Worm (Caenorhabditis elegans): ENCODE results near the gene Y43F8B.2.

DNA sequence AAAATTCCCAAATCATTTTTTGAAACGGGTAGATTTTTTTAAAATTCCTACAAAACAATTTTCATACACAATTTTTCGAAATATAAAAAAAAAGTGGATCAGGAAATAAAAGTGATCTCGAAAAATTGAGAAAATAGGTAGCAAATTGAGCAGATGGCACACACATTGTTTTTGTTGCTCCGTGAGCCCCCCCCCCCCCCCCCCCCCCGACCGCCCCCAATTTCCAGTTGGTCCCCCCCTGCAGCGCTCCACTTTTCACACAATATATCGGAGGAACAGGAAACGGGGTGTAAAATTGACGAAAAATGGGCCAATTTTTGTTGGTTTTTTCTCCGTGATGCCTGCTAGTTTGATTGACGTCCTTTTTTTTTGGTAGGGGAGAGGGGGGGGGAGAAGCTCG lies 8.0 kb upstream of the Y43F8B.2 start:
- no peak for TF ChIP-seq daf-12 (tag; optimal IDR thresholded peaks at IDR 0.05)
- TF ChIP-seq lin-39 (tag; optimal IDR thresholded peaks at IDR 0.05): no peak
- no peak for TF ChIP-seq ama-1 (optimal IDR thresholded peaks at IDR 0.05)
- no peak for TF ChIP-seq elt-2 (tag; optimal IDR thresholded peaks at IDR 0.05)
- TF ChIP-seq unc-39 (tag; optimal IDR thresholded peaks at IDR 0.05): no peak
- TF ChIP-seq R02D3.7 (tag; optimal IDR thresholded peaks at IDR 0.05): no peak
- TF ChIP-seq elt-1 (tag; optimal IDR thresholded peaks at IDR 0.05): no peak
- TF ChIP-seq ceh-16 (tag; optimal IDR thresholded peaks at IDR 0.05): no peak

All from whole organism, L3 larva.